Worm (Caenorhabditis elegans) whole organism, young adult: ENCODE results near the gene K06G5.1.
A peak's percentile ranks its signal among the peaks of the same experiment; 100 is the strongest.
"Not testable (repeated sequence)": the region's sequence is repeated elsewhere in the genome, so short reads cannot be mapped to it uniquely, and the experiment has no call there.

Source experiments
- B0019.2 ChIP-seq: fragments of 200-800 bp; sonication (Bioruptor generic); conservative IDR thresholded peaks from 2 replicates; pipeline ENCODE4 v1.3.6; 2022; ENCODE audit warnings: missing genetic modification reagents, missing genetic modification characterization, missing compliant biosample characterization
- B0261.1 ChIP-seq: sonication (generic microtip); optimal IDR thresholded peaks from 2 replicates; lab custom pipeline; 2016; ENCODE audit warnings: mild to moderate bottlenecking, missing genetic modification characterization, moderate library complexity, missing compliant biosample characterization
- C17E4.6 ChIP-seq: fragments of 200-800 bp; sonication (Bioruptor generic); IDR thresholded peaks from 2 replicates; pipeline ENCODE4 v1.3.6; 2022; ENCODE audit warnings: missing genetic modification reagents, missing genetic modification characterization, missing compliant biosample characterization
- D2030.7 ChIP-seq: fragments of 200-800 bp; sonication (Bioruptor generic); IDR thresholded peaks from 2 replicates; pipeline ENCODE4 v1.3.6; 2022; ENCODE audit warnings: missing genetic modification reagents, missing genetic modification characterization, missing compliant biosample characterization
- F23B12.7 ChIP-seq: sonication (generic microtip); optimal IDR thresholded peaks from 2 replicates; lab custom pipeline; 2017; ENCODE audit warnings: missing genetic modification characterization, mild to moderate bottlenecking, missing compliant biosample characterization, antibody characterized with exemption, moderate library complexity; ENCODE audit not compliant: insufficient read depth
- F37B4.10 ChIP-seq: fragments of 200-800 bp; sonication (Bioruptor generic); IDR thresholded peaks from 2 replicates; pipeline ENCODE4 v1.3.6; 2022; ENCODE audit warnings: missing genetic modification characterization, missing compliant biosample characterization
- F52B5.7 ChIP-seq: sonication (generic microtip); optimal IDR thresholded peaks from 2 replicates; lab custom pipeline; 2016; ENCODE audit warnings: mild to moderate bottlenecking, missing genetic modification characterization, missing compliant biosample characterization
- ama-1 ChIP-seq, 3 experiments: fragments of 150-350 bp in 1 of 3; sonication (generic microtip) in 2 of 3; optimal IDR thresholded peaks; 2 replicates each; lab custom pipeline; 2014 to 2018; ENCODE audit warnings: missing biosample characterization in 2 of 3, missing genetic modification characterization in 2 of 3, missing genetic modification reagents in 2 of 3
- athp-1 ChIP-seq: sonication (generic microtip); optimal IDR thresholded peaks from 2 replicates; lab custom pipeline; 2017; ENCODE audit warnings: mild to moderate bottlenecking, missing genetic modification characterization, missing compliant biosample characterization
- attf-3 ChIP-seq: fragments of 200-800 bp; sonication (Bioruptor generic); conservative IDR thresholded peaks from 2 replicates; pipeline ENCODE4 v1.3.6; 2022; ENCODE audit warnings: missing genetic modification reagents, missing genetic modification characterization, missing compliant biosample characterization
- bed-2 ChIP-seq: fragments of 200-800 bp; sonication (Bioruptor generic); IDR thresholded peaks from 2 replicates; pipeline ENCODE4 v1.3.6; 2022; ENCODE audit warnings: missing genetic modification reagents, missing genetic modification characterization, missing compliant biosample characterization
- ceh-79 ChIP-seq: sonication (generic microtip); optimal IDR thresholded peaks from 2 replicates; lab custom pipeline; 2017; ENCODE audit warnings: mild to moderate bottlenecking, missing genetic modification characterization, missing compliant biosample characterization
- die-1 ChIP-seq: sonication (generic microtip); optimal IDR thresholded peaks from 2 replicates; lab custom pipeline; 2016; ENCODE audit warnings: missing genotype, mild to moderate bottlenecking, missing genetic modification characterization, missing compliant biosample characterization
- egl-44 ChIP-seq: fragments of 200-800 bp; sonication (Bioruptor generic); IDR thresholded peaks from 2 replicates; pipeline ENCODE4 v1.3.6; 2022; ENCODE audit warnings: missing genetic modification reagents, missing genetic modification characterization, missing compliant biosample characterization
- ekl-4 ChIP-seq: fragments of 200-800 bp; sonication (Bioruptor generic); IDR thresholded peaks from 2 replicates; pipeline ENCODE4 v1.3.6; 2022; ENCODE audit warnings: missing genetic modification reagents, missing genetic modification characterization, missing compliant biosample characterization
- ets-4 ChIP-seq: fragments of 200-800 bp; sonication (Bioruptor generic); optimal IDR thresholded peaks from 2 replicates; lab custom pipeline; 2018; ENCODE audit warnings: mild to moderate bottlenecking, missing genetic modification characterization, missing compliant biosample characterization
- fkh-3 ChIP-seq: sonication (generic microtip); optimal IDR thresholded peaks from 2 replicates; lab custom pipeline; 2016; ENCODE audit warnings: mild to moderate bottlenecking, missing genetic modification characterization, missing compliant biosample characterization
- him-1 ChIP-seq: sonication (generic microtip); optimal IDR thresholded peaks from 2 replicates; lab custom pipeline; 2016; ENCODE audit warnings: missing genotype, missing genetic modification reagents, missing genetic modification characterization, missing compliant biosample characterization
- hmg-1.2 ChIP-seq: fragments of 200-800 bp; sonication (Bioruptor generic); IDR thresholded peaks from 2 replicates; pipeline ENCODE4 v1.3.6; 2022; ENCODE audit warnings: missing genetic modification reagents, missing genetic modification characterization, missing compliant biosample characterization
- hmg-20 ChIP-seq: fragments of 200-800 bp; sonication (Bioruptor generic); IDR thresholded peaks from 2 replicates; pipeline ENCODE4 v1.3.6; 2022; ENCODE audit warnings: missing genetic modification reagents, missing genetic modification characterization, missing compliant biosample characterization
- lin-26 ChIP-seq: fragments of 200-800 bp; sonication (Bioruptor generic); IDR thresholded peaks from 2 replicates; pipeline ENCODE4 v1.3.6; 2022; ENCODE audit warnings: missing genetic modification reagents, missing genetic modification characterization, missing compliant biosample characterization
- lin-40 ChIP-seq: sonication (generic microtip); optimal IDR thresholded peaks from 2 replicates; lab custom pipeline; 2016; ENCODE audit warnings: missing genetic modification characterization, mild to moderate bottlenecking, missing compliant biosample characterization, missing genotype, missing genetic modification reagents
- madf-6 ChIP-seq: fragments of 200-800 bp; sonication (Bioruptor generic); IDR thresholded peaks from 2 replicates; pipeline ENCODE4 v1.3.6; 2022; ENCODE audit warnings: missing genetic modification reagents, missing genetic modification characterization, missing compliant biosample characterization
- mes-4 ChIP-seq: sonication (generic microtip); optimal IDR thresholded peaks from 2 replicates; lab custom pipeline; 2016; ENCODE audit warnings: missing genotype, missing genetic modification characterization, missing compliant biosample characterization
- nhr-120 ChIP-seq: fragments of 200-800 bp; sonication (Bioruptor generic); IDR thresholded peaks from 2 replicates; pipeline ENCODE4 v1.3.6; 2022; ENCODE audit warnings: missing genetic modification characterization, missing compliant biosample characterization
- nhr-80 ChIP-seq: sonication (generic microtip); optimal IDR thresholded peaks from 2 replicates; lab custom pipeline; 2016; ENCODE audit warnings: missing genetic modification characterization, missing compliant biosample characterization
- pbrm-1 ChIP-seq: fragments of 200-800 bp; sonication (Bioruptor generic); IDR thresholded peaks from 2 replicates; pipeline ENCODE4 v1.3.6; 2022; ENCODE audit warnings: missing genetic modification reagents, missing genetic modification characterization, missing compliant biosample characterization
- rpc-1 ChIP-seq, 2 experiments: fragments of 150-350 bp in 1 of 2; sonication (generic microtip) in 1 of 2; optimal IDR thresholded peaks; 2 replicates each; lab custom pipeline; 2014 to 2018; ENCODE audit warnings: missing biosample characterization in 1 of 2, missing genetic modification characterization in 1 of 2, missing genetic modification reagents in 1 of 2, missing genotype in 1 of 2
- sdz-38 ChIP-seq: sonication (generic microtip); optimal IDR thresholded peaks from 2 replicates; lab custom pipeline; 2016; ENCODE audit warnings: missing genotype, missing genetic modification characterization, missing compliant biosample characterization
- snpc-1.1 ChIP-seq: sonication (generic microtip); optimal IDR thresholded peaks from 2 replicates; lab custom pipeline; 2017; ENCODE audit warnings: missing genetic modification characterization, mild to moderate bottlenecking, missing compliant biosample characterization, antibody characterized with exemption, moderate library complexity, missing genotype, missing genetic modification reagents; ENCODE audit not compliant: insufficient read depth
- snpc-4 ChIP-seq, 5 experiments: fragments of 150-350 bp in 1 of 5; sonication (generic microtip) in 4 of 5; optimal IDR thresholded peaks; 2 replicates each; lab custom pipeline; 2014 to 2018; ENCODE audit warnings: missing genetic modification characterization in 5 of 5, missing biosample characterization in 3 of 5, antibody characterized with exemption in 2 of 5, mild to moderate bottlenecking in 2 of 5, missing compliant biosample characterization in 2 of 5, missing genotype in 2 of 5, moderate library complexity in 2 of 5, missing genetic modification reagents in 1 of 5
- tbp1 ChIP-seq: fragments of 200-800 bp; sonication (Bioruptor generic); optimal IDR thresholded peaks from 2 replicates; lab custom pipeline; 2018; ENCODE audit warnings: mild to moderate bottlenecking, missing genetic modification characterization, missing compliant biosample characterization
- unc-130 ChIP-seq: sonication (generic microtip); optimal IDR thresholded peaks from 2 replicates; lab custom pipeline; 2016; ENCODE audit warnings: missing genetic modification reagents, missing genetic modification characterization, missing compliant biosample characterization
- ztf-26 ChIP-seq: sonication (generic microtip); optimal IDR thresholded peaks from 2 replicates; lab custom pipeline; 2017; ENCODE audit warnings: missing genetic modification characterization, missing compliant biosample characterization

The K06G5.1 gene

DNA sequence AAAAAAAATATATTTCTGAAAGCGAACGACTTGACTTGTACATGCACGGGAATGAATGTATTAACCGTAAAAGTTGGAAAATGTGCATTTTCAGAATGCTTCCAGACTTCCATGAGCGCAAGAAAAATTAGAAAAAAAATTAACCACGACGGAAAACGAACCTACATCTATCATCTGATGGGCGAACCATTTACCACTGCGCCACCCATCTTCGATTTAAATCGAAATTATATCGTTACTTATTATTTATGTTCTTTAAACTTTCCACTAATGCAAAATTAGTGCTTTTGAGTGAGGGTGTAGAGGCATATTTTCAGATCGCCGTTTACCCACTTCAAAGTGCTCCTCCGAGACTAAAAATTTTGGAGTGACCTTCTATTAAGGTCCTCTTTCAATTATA is 3.6 kb upstream of the K06G5.1 start:
- TF ChIP-seq B0261.1 (tag; lab: Kevin White, UChicago) (peak; percentile 60), D2030.7 (peak; percentile 50; the same call in 1 of the 2 replicates), tbp1 (GFP tag; lab: Kevin White, UChicago) (peak; percentile 85), die-1 (tag; lab: Kevin White, UChicago) (peak; percentile 52), him-1 (tag; lab: Kevin White, UChicago) (peak; percentile 12), snpc-4 (tag; optimal IDR thresholded peaks at IDR 0.05; lab: Kevin White, UChicago) (peak in 1 of 4 experiments; percentile 33), lin-26 (GFP tag; lab: Robert Waterston, UW) (peak; percentile 72), hmg-1.2 (GFP tag; lab: Robert Waterston, UW) (peak; percentile 29; the same call in 1 of the 2 replicates), rpc-1 (optimal IDR thresholded peaks at IDR 0.05; lab: Kevin White, UChicago) (peak; percentile 49), rpc-1 (tag; optimal IDR thresholded peaks at IDR 0.05; lab: Kevin White, UChicago) (peak; percentile 69)
- TF ChIP-seq snpc-4 (GFP tag; optimal IDR thresholded peaks at IDR 0.05; lab: Kevin White, UChicago), result not testable (repeated sequence)

DNA sequence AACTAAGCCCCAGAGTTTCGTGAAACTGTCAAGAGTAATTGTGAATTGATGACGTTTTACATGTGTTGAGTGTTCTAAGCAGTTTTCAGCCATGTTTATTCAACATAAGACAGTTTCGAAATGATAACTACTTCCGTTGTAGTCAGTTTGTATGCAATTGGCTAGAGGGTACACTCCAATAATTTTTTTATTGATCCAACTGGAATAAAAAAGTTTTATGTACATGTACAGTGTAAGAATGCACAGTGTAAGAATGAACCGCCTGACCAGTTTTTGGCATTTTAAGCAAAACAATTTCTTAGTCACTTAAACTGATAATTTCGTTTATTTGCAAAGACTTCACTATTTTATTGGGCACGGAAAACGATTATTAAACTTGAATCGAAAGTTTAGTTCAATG is 1.5 kb upstream of the K06G5.1 start:
- no peak for TF ChIP-seq ets-4
- TF ChIP-seq F52B5.7 (tag; lab: Kevin White, UChicago), result no peak
- TF ChIP-seq snpc-4 (GFP tag; optimal IDR thresholded peaks at IDR 0.05; lab: Kevin White, UChicago), result no peak
- no peak for TF ChIP-seq snpc-4 (tag; optimal IDR thresholded peaks at IDR 0.05; lab: Kevin White, UChicago)
- TF ChIP-seq fkh-3 (tag; lab: Kevin White, UChicago), result no peak
- TF ChIP-seq die-1 (tag; lab: Kevin White, UChicago), result no peak
- TF ChIP-seq nhr-80 (tag; lab: Kevin White, UChicago), result peak; percentile 1

DNA sequence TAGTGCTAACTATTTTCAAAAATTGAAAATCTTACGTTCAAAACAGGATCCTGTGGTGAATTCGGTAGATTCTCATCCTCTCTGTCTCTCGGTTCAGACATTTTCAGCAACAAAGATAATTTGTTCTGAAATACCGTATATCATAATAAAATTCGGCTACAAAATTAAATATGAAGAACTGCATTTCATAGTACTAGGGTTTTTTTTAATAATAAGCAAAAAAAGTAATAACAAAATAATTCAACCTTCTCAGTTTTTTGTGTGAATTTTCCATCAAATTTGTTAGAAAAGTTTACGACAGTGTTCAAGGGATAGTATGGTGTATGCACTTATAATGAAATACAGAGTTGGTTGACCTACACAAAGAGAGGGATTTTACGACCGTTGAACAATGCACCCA is 8.4 kb downstream of the K06G5.1 start, which contains the start of gene K06G5.3:
Gene K06G5.3, minus strand, starts transcription at position 101 of the 400 bp plus-strand sequence.
- no peak for TF ChIP-seq B0019.2 (GFP tag; lab: Robert Waterston, UW)
- no peak for TF ChIP-seq ama-1 (optimal IDR thresholded peaks at IDR 0.05; lab: Kevin White, UChicago)
- no peak for TF ChIP-seq ama-1 (GFP tag; optimal IDR thresholded peaks at IDR 0.05; lab: Kevin White, UChicago)
- TF ChIP-seq snpc-1.1 (tag; lab: Kevin White, UChicago), result no peak
- no peak for TF ChIP-seq lin-40 (tag; lab: Kevin White, UChicago)
- no peak for TF ChIP-seq pbrm-1 (GFP tag; lab: Robert Waterston, UW)
- TF ChIP-seq mes-4 (tag; lab: Kevin White, UChicago), result no peak
- no peak for TF ChIP-seq unc-130 (GFP tag; lab: Kevin White, UChicago)

DNA sequence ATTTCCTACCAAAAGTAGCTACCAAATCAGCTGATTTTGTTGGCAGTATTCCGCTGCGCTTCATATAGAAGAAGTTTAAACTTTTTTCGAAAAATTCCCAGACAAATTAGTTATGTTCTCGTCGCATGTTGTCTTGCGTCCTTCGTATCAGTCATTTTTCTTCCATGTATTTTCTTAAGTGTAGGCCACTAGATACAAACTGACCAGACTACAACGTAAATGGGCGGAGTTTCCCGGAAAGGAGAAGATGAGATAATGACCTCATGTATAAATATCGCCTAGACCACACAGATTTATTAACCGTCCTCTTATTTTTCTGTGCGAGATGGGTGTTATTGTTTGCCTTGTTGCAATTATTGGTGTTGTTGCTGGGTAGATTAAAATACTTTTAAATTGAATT is 10.5 kb downstream of the K06G5.1 start, which contains the start of gene cyp-13B2:
Gene cyp-13B2, plus strand, starts transcription at position 301 of the 400 bp plus-strand sequence.
- TF ChIP-seq sdz-38 (tag; lab: Kevin White, UChicago) (no peak), C17E4.6 (GFP tag; lab: Robert Waterston, UW) (no peak), ztf-26 (tag; lab: Kevin White, UChicago) (no peak), athp-1 (tag; lab: Kevin White, UChicago) (no peak), egl-44 (GFP tag; lab: Robert Waterston, UW) (no peak), hmg-20 (no peak), rpc-1 (optimal IDR thresholded peaks at IDR 0.05; lab: Kevin White, UChicago) (no peak), rpc-1 (tag; optimal IDR thresholded peaks at IDR 0.05; lab: Kevin White, UChicago) (no peak), nhr-120 (GFP tag; lab: Robert Waterston, UW) (no peak), attf-3 (GFP tag; lab: Robert Waterston, UW) (no peak), F23B12.7 (no peak), madf-6 (GFP tag; lab: Robert Waterston, UW) (no peak), die-1 (tag; lab: Kevin White, UChicago) (no peak), ekl-4 (no peak), bed-2 (GFP tag; lab: Robert Waterston, UW) (no peak), F37B4.10 (no peak), ceh-79 (tag; lab: Kevin White, UChicago) (no peak)
